Worm (Caenorhabditis elegans): ENCODE data around the gene C44C11.6.
A peak's percentile ranks its signal among the peaks of the same experiment; 100 is the strongest.

C44C11.6 gene

ce11 chrII:12341566-12342223 is 2.9 kb upstream of the C44C11.6 start:
- TF ChIP-seq ceh-45 (GFP tag; IDR thresholded peaks at IDR 0.05) (no peak), pax-1 (tag; optimal IDR thresholded peaks at IDR 0.05) (no peak), tbx-7 (tag; optimal IDR thresholded peaks at IDR 0.05) (no peak), fax-1 (tag; optimal IDR thresholded peaks at IDR 0.05) (no peak), ceh-48 (tag; optimal IDR thresholded peaks at IDR 0.05) (no peak), nhr-11 (tag; optimal IDR thresholded peaks at IDR 0.05) (no peak), zip-5 (tag; optimal IDR thresholded peaks at IDR 0.05) (no peak), fkh-10 (GFP tag; optimal IDR thresholded peaks at IDR 0.05) (no peak), dmd-4 (tag; optimal IDR thresholded peaks at IDR 0.05; ENCODE audit: borderline replicate concordance) (no peak), pag-3 (tag; optimal IDR thresholded peaks at IDR 0.05; ENCODE audit: borderline replicate concordance) (no peak), ceh-14 (tag; optimal IDR thresholded peaks at IDR 0.05) (no peak), K02D7.2 (tag; optimal IDR thresholded peaks at IDR 0.05) (no peak), madf-2 (tag; optimal IDR thresholded peaks at IDR 0.05) (no peak), npax-4 (tag; optimal IDR thresholded peaks at IDR 0.05) (no peak), F13H6.1 (tag; optimal IDR thresholded peaks at IDR 0.05) (no peak), ceh-18 (tag; optimal IDR thresholded peaks at IDR 0.05) (no peak), T23F11.4 (GFP tag; optimal IDR thresholded peaks at IDR 0.05) (no peak)

DNA sequence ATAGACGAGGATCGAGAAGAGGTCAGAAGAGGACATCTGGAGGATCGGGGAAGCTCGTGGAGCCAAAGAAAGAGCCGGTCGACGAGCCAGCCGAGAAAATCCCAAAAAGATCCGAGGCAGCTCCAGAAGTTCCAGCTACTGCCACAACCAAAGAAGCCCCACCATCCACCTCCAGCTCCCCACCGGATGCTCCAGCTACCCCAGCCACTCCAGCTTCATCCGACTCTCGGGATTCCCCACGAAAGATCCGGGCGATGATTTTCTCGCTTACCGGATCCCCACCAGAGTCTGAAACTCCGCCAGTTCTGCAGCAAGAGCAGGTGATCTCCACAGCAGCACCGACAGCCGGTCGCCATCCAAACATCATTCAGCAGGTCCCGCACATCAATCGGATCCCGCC is 1.7 kb upstream of the C44C11.6 start:
- no peak for TF ChIP-seq ama-1 (optimal IDR thresholded peaks at IDR 0.05)
- no peak for TF ChIP-seq ttx-3 (tag; optimal IDR thresholded peaks at IDR 0.05)
- no peak for TF ChIP-seq gmeb-2 (tag; optimal IDR thresholded peaks at IDR 0.05)
- no peak for TF ChIP-seq sdc-2 (tag; optimal IDR thresholded peaks at IDR 0.05)
- no peak for TF ChIP-seq sox-4 (tag; optimal IDR thresholded peaks at IDR 0.05)
- TF ChIP-seq odd-2 (tag; optimal IDR thresholded peaks at IDR 0.05): no peak
- no peak for TF ChIP-seq npax-4 (tag; optimal IDR thresholded peaks at IDR 0.05)
- no peak for TF ChIP-seq ets-4 (tag; optimal IDR thresholded peaks at IDR 0.05)
- TF ChIP-seq Y22D7AL.16 (tag; optimal IDR thresholded peaks at IDR 0.05): no peak
- TF ChIP-seq mec-3 (tag; optimal IDR thresholded peaks at IDR 0.05; ENCODE audit: borderline replicate concordance): no peak
- TF ChIP-seq ceh-24 (tag; optimal IDR thresholded peaks at IDR 0.05): no peak
- TF ChIP-seq sox-2 (GFP tag; IDR thresholded peaks at IDR 0.05): no peak
- TF ChIP-seq ceh-2 (tag; optimal IDR thresholded peaks at IDR 0.05): no peak
- no peak for TF ChIP-seq lim-6 (tag; optimal IDR thresholded peaks at IDR 0.05)
- TF ChIP-seq che-1 (tag; optimal IDR thresholded peaks at IDR 0.05): no peak
- TF ChIP-seq pha-2 (tag; optimal IDR thresholded peaks at IDR 0.05): no peak
- TF ChIP-seq ceh-48 (tag; optimal IDR thresholded peaks at IDR 0.05): no peak
- no peak for TF ChIP-seq pag-3 (tag; optimal IDR thresholded peaks at IDR 0.05; ENCODE audit: borderline replicate concordance)
- TF ChIP-seq pax-1 (tag; optimal IDR thresholded peaks at IDR 0.05): no peak

DNA sequence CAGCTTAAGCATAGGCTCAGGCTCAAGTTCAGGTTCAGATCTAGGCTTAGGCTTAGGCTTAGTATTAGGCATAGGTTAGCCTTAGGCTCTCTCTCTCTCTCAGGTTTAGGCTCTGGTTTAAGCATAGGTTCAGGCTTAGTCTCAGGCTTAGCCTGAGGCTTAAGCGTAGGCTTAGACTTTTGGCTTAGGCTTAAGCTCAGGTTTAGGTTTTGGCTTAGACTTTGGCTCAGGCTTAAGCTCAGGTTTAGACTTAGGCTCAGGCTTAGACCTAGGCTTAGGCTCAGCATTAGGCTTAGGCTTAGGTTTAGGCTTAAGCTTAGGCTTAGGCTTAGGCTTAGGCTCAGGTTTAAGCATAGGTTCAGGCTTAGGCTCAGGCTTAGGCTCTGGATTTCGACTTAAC is 899 bp upstream of the C44C11.6 start:
- TF ChIP-seq tbx-2 (tag; optimal IDR thresholded peaks at IDR 0.05): no peak
- peak; percentile 65 for TF ChIP-seq dve-1 (tag; optimal IDR thresholded peaks at IDR 0.05)

DNA sequence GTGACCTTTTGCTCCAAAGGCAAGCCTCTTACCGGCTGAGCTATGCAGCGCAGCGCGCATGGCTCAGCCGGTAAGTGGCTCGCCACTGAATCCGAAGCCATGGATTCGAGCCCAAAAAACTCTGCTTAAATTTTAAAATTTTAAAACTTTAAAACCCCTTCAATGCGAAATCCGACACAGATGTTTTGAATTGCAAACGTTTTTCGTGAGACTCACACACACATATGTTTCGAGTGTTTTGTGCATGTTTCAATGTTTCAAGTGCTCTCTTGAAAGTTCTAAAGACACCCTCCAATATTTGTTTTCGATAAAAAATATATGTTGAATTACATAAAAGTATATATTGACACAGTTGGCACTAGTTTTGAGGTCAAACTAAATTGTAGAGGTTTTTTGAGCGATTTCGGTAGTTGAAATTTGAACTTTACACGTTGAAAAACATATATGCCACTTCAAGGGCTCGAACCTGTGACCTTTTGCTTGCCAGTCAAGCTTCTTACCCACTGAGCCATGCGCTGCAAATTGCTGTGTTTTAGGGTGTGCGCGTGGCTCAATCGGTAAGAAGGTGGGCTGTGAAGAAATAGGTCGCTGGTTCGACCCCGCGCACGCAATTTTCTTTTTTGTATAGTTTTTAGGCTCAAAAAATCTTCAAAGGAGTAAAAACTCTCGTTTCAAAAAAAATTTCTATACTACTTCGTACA is 1.8 kb downstream of the C44C11.6 start:
- TF ChIP-seq ceh-19 (GFP tag; optimal IDR thresholded peaks at IDR 0.05) (no peak), mec-3 (tag; optimal IDR thresholded peaks at IDR 0.05; ENCODE audit: borderline replicate concordance) (no peak), ceh-48 (tag; optimal IDR thresholded peaks at IDR 0.05) (no peak), nhr-11 (tag; optimal IDR thresholded peaks at IDR 0.05) (no peak), lin-11 (tag; optimal IDR thresholded peaks at IDR 0.05) (no peak), ceh-2 (tag; optimal IDR thresholded peaks at IDR 0.05) (no peak), che-1 (tag; optimal IDR thresholded peaks at IDR 0.05) (no peak), odd-2 (tag; optimal IDR thresholded peaks at IDR 0.05) (no peak), hlh-8 (tag; optimal IDR thresholded peaks at IDR 0.05) (no peak), hlh-6 (tag; optimal IDR thresholded peaks at IDR 0.05) (no peak), npax-4 (tag; optimal IDR thresholded peaks at IDR 0.05) (no peak), ceh-34 (tag; optimal IDR thresholded peaks at IDR 0.05) (no peak), unc-3 (GFP tag; conservative IDR thresholded peaks at IDR 0.05) (no peak), unc-3 (tag; optimal IDR thresholded peaks at IDR 0.05) (no peak)

Data from whole organism, late embryonic.